Worm (Caenorhabditis elegans) whole organism, L2 larva: ENCODE data around the gene tlk-1.

Experiments
- C34F6.9 ChIP-seq: fragments of 150-350 bp; optimal IDR thresholded peaks from 2 replicates; lab custom pipeline; 2014; ENCODE audit warnings: missing biosample characterization, missing genetic modification characterization
- F13H6.1 ChIP-seq: sonication (generic microtip); optimal IDR thresholded peaks from 2 replicates; lab custom pipeline; 2016; ENCODE audit warnings: missing genetic modification characterization, missing compliant biosample characterization
- R02D3.7 ChIP-seq: fragments of 150-350 bp; optimal IDR thresholded peaks from 2 replicates; lab custom pipeline; 2014; ENCODE audit warnings: missing biosample characterization, missing genetic modification characterization
- Y55F3AM.14 ChIP-seq: fragments of 200-800 bp; sonication (Bioruptor generic); optimal IDR thresholded peaks from 2 replicates; lab custom pipeline; 2018; ENCODE audit warnings: mild to moderate bottlenecking, missing genetic modification characterization, missing compliant biosample characterization
- ZK546.5 ChIP-seq: sonication (generic microtip); optimal IDR thresholded peaks from 2 replicates; lab custom pipeline; 2017; ENCODE audit warnings: missing biosample characterization, missing genetic modification characterization
- aly-2 ChIP-seq: fragments of 150-350 bp; optimal IDR thresholded peaks from 2 replicates; lab custom pipeline; 2014; ENCODE audit warnings: missing biosample characterization, missing genetic modification characterization
- ceh-16 ChIP-seq: fragments of 150-350 bp; optimal IDR thresholded peaks from 2 replicates; lab custom pipeline; 2014; ENCODE audit warnings: missing biosample characterization, missing genetic modification characterization
- ceh-82 ChIP-seq: fragments of 150-350 bp; optimal IDR thresholded peaks from 2 replicates; lab custom pipeline; 2014; ENCODE audit warnings: missing biosample characterization, missing genetic modification characterization
- crh-2 ChIP-seq: sonication (generic microtip); optimal IDR thresholded peaks from 2 replicates; lab custom pipeline; 2017; ENCODE audit warnings: missing biosample characterization, missing genetic modification characterization
- dmd-4 ChIP-seq: sonication (generic microtip); optimal IDR thresholded peaks from 2 replicates; lab custom pipeline; 2017; ENCODE audit warnings: missing biosample characterization, missing genetic modification characterization
- egl-27 ChIP-seq: sonication (generic microtip); optimal IDR thresholded peaks from 3 replicates; lab custom pipeline; 2017; ENCODE audit warnings: missing biosample characterization, missing genetic modification reagents, missing genetic modification characterization
- elt-1 ChIP-seq: fragments of 150-350 bp; optimal IDR thresholded peaks from 2 replicates; lab custom pipeline; 2014; ENCODE audit warnings: missing biosample characterization, missing genetic modification characterization
- elt-3 ChIP-seq: sonication (generic microtip); optimal IDR thresholded peaks from 2 replicates; lab custom pipeline; 2017; ENCODE audit warnings: missing biosample characterization, missing genetic modification characterization
- fos-1 ChIP-seq: fragments of 150-350 bp; optimal IDR thresholded peaks from 2 replicates; lab custom pipeline; 2014; ENCODE audit warnings: missing biosample characterization, missing genetic modification characterization
- gmeb-1 ChIP-seq: fragments of 150-350 bp; optimal IDR thresholded peaks from 2 replicates; lab custom pipeline; 2014; ENCODE audit warnings: missing biosample characterization, missing genetic modification characterization
- lin-13 ChIP-seq: fragments of 150-350 bp; optimal IDR thresholded peaks from 2 replicates; lab custom pipeline; 2014; ENCODE audit warnings: missing biosample characterization, missing genetic modification reagents, missing genetic modification characterization
- lsy-2 ChIP-seq, 2 experiments: fragments of 150-350 bp in 1 of 2; sonication (generic microtip) in 1 of 2; optimal IDR thresholded peaks; 2 replicates each; lab custom pipeline; 2014 to 2017; ENCODE audit warnings: missing biosample characterization in 2 of 2, missing genetic modification characterization in 2 of 2
- mab-5 ChIP-seq: fragments of 150-350 bp; optimal IDR thresholded peaks from 2 replicates; lab custom pipeline; 2014; ENCODE audit warnings: missing biosample characterization, missing genetic modification characterization
- mbf-1 ChIP-seq: sonication (generic microtip); optimal IDR thresholded peaks from 2 replicates; lab custom pipeline; 2017; ENCODE audit warnings: missing biosample characterization, missing genetic modification characterization
- nhr-10 ChIP-seq: sonication (generic microtip); optimal IDR thresholded peaks from 2 replicates; lab custom pipeline; 2017; ENCODE audit warnings: missing biosample characterization, missing genetic modification characterization
- nhr-11 ChIP-seq: fragments of 150-350 bp; optimal IDR thresholded peaks from 2 replicates; lab custom pipeline; 2014; ENCODE audit warnings: missing biosample characterization, missing genetic modification characterization
- nhr-12 ChIP-seq: fragments of 150-350 bp; optimal IDR thresholded peaks from 2 replicates; lab custom pipeline; 2014; ENCODE audit warnings: missing biosample characterization, missing genetic modification characterization
- nhr-129 ChIP-seq: fragments of 150-350 bp; optimal IDR thresholded peaks from 2 replicates; lab custom pipeline; 2014; ENCODE audit warnings: missing biosample characterization, missing genetic modification characterization
- nhr-21 ChIP-seq: fragments of 150-350 bp; optimal IDR thresholded peaks from 2 replicates; lab custom pipeline; 2014; ENCODE audit warnings: missing biosample characterization, missing genetic modification characterization
- nhr-237 ChIP-seq: fragments of 150-350 bp; optimal IDR thresholded peaks from 2 replicates; lab custom pipeline; 2014; ENCODE audit warnings: missing biosample characterization, missing genetic modification characterization
- nhr-25 ChIP-seq: fragments of 150-350 bp; sonication (generic microtip); optimal IDR thresholded peaks from 3 replicates; lab custom pipeline; 2014; ENCODE audit warnings: missing biosample characterization, missing genetic modification characterization
- nhr-6 ChIP-seq: fragments of 150-350 bp; optimal IDR thresholded peaks from 2 replicates; lab custom pipeline; 2014; ENCODE audit warnings: missing biosample characterization, missing genetic modification characterization
- nhr-77 ChIP-seq: fragments of 150-350 bp; optimal IDR thresholded peaks from 2 replicates; lab custom pipeline; 2014; ENCODE audit warnings: missing biosample characterization, missing genetic modification characterization
- sem-4 ChIP-seq: fragments of 150-350 bp; optimal IDR thresholded peaks from 2 replicates; lab custom pipeline; 2014; ENCODE audit warnings: missing biosample characterization, missing genetic modification reagents, missing genetic modification characterization
- skn-1 ChIP-seq: sonication (generic microtip); optimal IDR thresholded peaks from 2 replicates; lab custom pipeline; 2017; ENCODE audit warnings: missing biosample characterization, missing genetic modification characterization
- sma-9 ChIP-seq, 2 experiments: fragments of 150-350 bp in 1 of 2; sonication (generic microtip) in 1 of 2; optimal IDR thresholded peaks; 2 replicates each; lab custom pipeline; 2014 to 2016; ENCODE audit warnings: missing genetic modification characterization in 2 of 2, mild to moderate bottlenecking in 1 of 2, missing biosample characterization in 1 of 2, missing compliant biosample characterization in 1 of 2, missing genetic modification reagents in 1 of 2, moderate library complexity in 1 of 2
- snpc-4 ChIP-seq: fragments of 150-350 bp; optimal IDR thresholded peaks from 2 replicates; lab custom pipeline; 2014; ENCODE audit warnings: missing biosample characterization, missing genetic modification characterization
- zag-1 ChIP-seq: fragments of 150-350 bp; optimal IDR thresholded peaks from 2 replicates; lab custom pipeline; 2014; ENCODE audit warnings: missing biosample characterization, missing genetic modification characterization
- ztf-1 ChIP-seq: fragments of 200-800 bp; sonication (Bioruptor generic); conservative IDR thresholded peaks from 2 replicates; pipeline ENCODE4 v1.3.6; 2022; ENCODE audit warnings: missing genetic modification characterization, missing compliant biosample characterization
- ztf-11 ChIP-seq: sonication (generic microtip); optimal IDR thresholded peaks from 2 replicates; lab custom pipeline; 2017; ENCODE audit warnings: missing biosample characterization, missing genetic modification characterization
- ztf-4 ChIP-seq: fragments of 150-350 bp; optimal IDR thresholded peaks from 2 replicates; lab custom pipeline; 2014; ENCODE audit warnings: missing biosample characterization, missing genetic modification characterization

The tlk-1 gene

ce11 chrIII:9740663-9741062, 41.0 kb downstream of the tlk-1 start:
- TF ChIP-seq lsy-2 (tag; optimal IDR thresholded peaks at IDR 0.05; lab: Kevin White, UChicago) (peak in 1 of 2 experiments; percentile 28), nhr-237 (tag; lab: Kevin White, UChicago) (no peak), Y55F3AM.14 (no peak)

DNA sequence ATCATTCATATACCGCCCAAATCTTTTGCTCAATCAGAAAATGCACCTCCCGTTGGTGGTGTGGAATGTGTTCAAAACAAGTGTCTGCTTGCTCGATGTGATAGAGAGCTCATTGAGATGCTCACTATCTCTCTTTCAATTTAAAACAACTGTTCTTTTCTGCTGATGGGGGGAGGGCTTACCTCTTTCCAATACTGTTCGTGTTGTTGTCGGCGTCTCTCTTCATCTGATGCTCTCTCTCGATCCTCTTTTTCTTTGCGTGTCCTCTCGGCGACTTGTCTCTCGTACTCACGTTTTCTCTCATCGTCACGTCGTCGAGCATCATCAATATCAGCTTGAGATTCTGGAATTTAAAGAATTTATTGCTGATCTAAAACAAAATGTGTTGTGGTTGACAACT, 42.3 kb downstream of the tlk-1 start:
- no peak for TF ChIP-seq ztf-11 (tag; lab: Kevin White, UChicago)
- no peak for TF ChIP-seq lin-13 (GFP tag; lab: Kevin White, UChicago)
- peak; percentile 31 for TF ChIP-seq nhr-129 (tag; lab: Kevin White, UChicago)
- TF ChIP-seq elt-1 (tag; lab: Kevin White, UChicago), result no peak
- no peak for TF ChIP-seq aly-2 (tag; lab: Kevin White, UChicago)
- TF ChIP-seq ztf-1 (GFP tag; lab: Robert Waterston, UW), result no peak
- TF ChIP-seq sem-4, result no peak
- TF ChIP-seq nhr-6 (tag; lab: Kevin White, UChicago), result no peak
- no peak for TF ChIP-seq snpc-4 (tag; lab: Kevin White, UChicago)
- TF ChIP-seq elt-3, result no peak
- peak; percentile 48 for TF ChIP-seq C34F6.9
- no peak for TF ChIP-seq ztf-4 (tag; lab: Kevin White, UChicago)
- TF ChIP-seq nhr-11 (tag; lab: Kevin White, UChicago), result no peak
- TF ChIP-seq egl-27 (tag; lab: Kevin White, UChicago), result no peak
- TF ChIP-seq lsy-2 (tag; optimal IDR thresholded peaks at IDR 0.05; lab: Kevin White, UChicago), result peak in 1 of 2 experiments; percentile 33
- no peak for TF ChIP-seq ceh-82 (tag; lab: Kevin White, UChicago)
- no peak for TF ChIP-seq dmd-4 (tag; lab: Kevin White, UChicago)
- no peak for TF ChIP-seq ceh-16 (tag; lab: Kevin White, UChicago)
- TF ChIP-seq R02D3.7 (tag; lab: Kevin White, UChicago), result no peak
- no peak for TF ChIP-seq fos-1 (tag; lab: Kevin White, UChicago)
- TF ChIP-seq F13H6.1 (tag; lab: Kevin White, UChicago), result peak; percentile 73
- TF ChIP-seq sma-9 (GFP tag; optimal IDR thresholded peaks at IDR 0.05; lab: Kevin White, UChicago), result peak; percentile 50
- TF ChIP-seq sma-9 (tag; optimal IDR thresholded peaks at IDR 0.05; lab: Kevin White, UChicago), result no peak

DNA sequence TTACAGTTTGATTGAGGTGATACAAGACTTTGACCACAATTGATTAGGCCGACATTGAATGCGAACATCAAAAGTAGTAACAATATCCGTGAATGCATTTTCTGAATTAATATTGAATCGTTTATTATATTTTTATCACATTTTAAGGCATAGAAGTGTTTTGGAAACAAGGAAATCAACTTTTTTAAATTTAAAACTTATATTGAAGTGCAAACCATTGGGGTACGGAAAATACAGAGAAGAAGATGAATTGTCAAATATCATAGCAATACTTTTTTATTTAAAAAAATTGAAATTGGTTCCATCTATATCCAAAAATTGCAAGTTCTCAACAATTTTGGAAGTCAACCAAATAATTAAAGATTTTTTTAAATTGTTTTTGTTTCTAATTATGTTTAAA, 43.6 kb downstream of the tlk-1 start, which contains the start of gene T05G5.1:
Gene T05G5.1 (minus strand): TSS at position 101 of the 400 bp plus-strand sequence.
- TF ChIP-seq ceh-82 (tag; lab: Kevin White, UChicago) (no peak), aly-2 (tag; lab: Kevin White, UChicago) (no peak), nhr-25 (tag; lab: Kevin White, UChicago) (no peak), nhr-77 (tag; lab: Kevin White, UChicago) (no peak), F13H6.1 (tag; lab: Kevin White, UChicago) (no peak), nhr-12 (no peak), ztf-11 (tag; lab: Kevin White, UChicago) (no peak), skn-1 (tag; lab: Kevin White, UChicago) (no peak), nhr-10 (tag; lab: Kevin White, UChicago) (no peak), gmeb-1 (tag; lab: Kevin White, UChicago) (no peak), ceh-16 (tag; lab: Kevin White, UChicago) (no peak), sem-4 (no peak), nhr-11 (tag; lab: Kevin White, UChicago) (no peak)

DNA sequence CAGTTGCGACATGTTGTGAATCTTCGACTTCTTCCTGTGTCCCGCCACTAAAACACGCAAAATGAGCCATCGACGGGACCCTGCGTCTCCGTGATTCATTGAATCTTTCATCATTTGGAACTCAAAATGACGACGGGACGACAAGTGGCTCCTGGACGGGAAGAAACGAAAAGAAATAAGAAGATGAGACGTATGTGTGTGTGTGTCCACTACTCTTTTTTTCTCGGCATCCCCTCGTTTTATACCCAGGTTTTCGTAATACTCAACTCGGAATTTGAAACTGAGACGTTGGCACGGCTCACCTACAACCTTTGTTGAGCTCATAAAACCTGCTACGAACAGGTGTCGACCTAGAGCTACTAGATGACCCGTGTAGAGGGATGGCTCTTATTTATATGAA, 44.8 kb downstream of the tlk-1 start:
- TF ChIP-seq F13H6.1 (tag; lab: Kevin White, UChicago) (peak; percentile 72), lsy-2 (tag; optimal IDR thresholded peaks at IDR 0.05; lab: Kevin White, UChicago) (peak in 1 of 2 experiments; percentile 16), elt-3 (no peak), C34F6.9 (peak; percentile 41), ztf-11 (tag; lab: Kevin White, UChicago) (no peak), nhr-129 (tag; lab: Kevin White, UChicago) (peak; percentile 59), sma-9 (GFP tag; optimal IDR thresholded peaks at IDR 0.05; lab: Kevin White, UChicago) (peak; percentile 10), sma-9 (tag; optimal IDR thresholded peaks at IDR 0.05; lab: Kevin White, UChicago) (no peak), mab-5 (tag; lab: Kevin White, UChicago) (no peak)

DNA sequence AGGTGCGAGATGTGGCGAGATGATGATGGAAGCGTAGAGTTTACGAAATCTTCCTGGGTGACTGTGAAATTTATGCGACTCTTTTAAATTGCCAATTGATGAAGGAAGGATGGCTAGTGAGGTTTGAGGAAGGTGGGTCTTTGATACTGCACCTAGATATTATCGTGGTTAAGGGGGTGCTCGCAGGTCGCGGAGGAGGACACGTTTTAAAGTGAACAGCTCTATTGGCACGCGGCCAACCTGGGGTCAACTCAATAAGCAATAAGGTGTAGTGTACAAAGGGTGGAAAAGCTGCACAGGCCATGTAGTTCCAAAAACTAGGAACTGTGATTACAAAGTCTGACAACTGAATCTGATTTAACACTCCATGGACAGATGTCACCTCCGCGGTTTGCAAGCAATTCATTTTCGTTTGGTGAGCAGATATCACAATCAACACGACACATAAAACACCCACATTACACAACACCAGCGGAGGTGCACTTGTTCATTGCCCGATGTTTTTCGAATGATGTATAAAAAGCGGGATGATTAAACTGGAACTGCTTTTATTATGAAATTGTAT, 45.7 kb downstream of the tlk-1 start:
- no peak for TF ChIP-seq elt-1 (tag; lab: Kevin White, UChicago)
- no peak for TF ChIP-seq egl-27 (tag; lab: Kevin White, UChicago)
- TF ChIP-seq F13H6.1 (tag; lab: Kevin White, UChicago), result no peak
- no peak for TF ChIP-seq nhr-21 (tag; lab: Kevin White, UChicago)
- no peak for TF ChIP-seq nhr-11 (tag; lab: Kevin White, UChicago)
- TF ChIP-seq ZK546.5 (tag; lab: Kevin White, UChicago), result no peak
- TF ChIP-seq R02D3.7 (tag; lab: Kevin White, UChicago), result no peak
- no peak for TF ChIP-seq mbf-1 (tag; lab: Kevin White, UChicago)
- TF ChIP-seq zag-1, result no peak
- no peak for TF ChIP-seq ztf-1 (GFP tag; lab: Robert Waterston, UW)
- no peak for TF ChIP-seq crh-2 (tag; lab: Kevin White, UChicago)
- TF ChIP-seq nhr-6 (tag; lab: Kevin White, UChicago), result no peak
- no peak for TF ChIP-seq ztf-4 (tag; lab: Kevin White, UChicago)
